Fruit fly (Drosophila melanogaster) whole organism, prepupa: Measurements from ENCODE around the gene Ctns.

Experiments used
- Blimp-1 ChIP-seq: fragments of 200-800 bp; sonication (Bioruptor generic); optimal IDR thresholded peaks from 3 replicates; lab custom pipeline; 2017; ENCODE audit warnings: missing biosample characterization, missing genetic modification characterization, mild to moderate bottlenecking, moderate library complexity, missing genetic modification reagents
- CG10669 ChIP-seq: fragments of 200-800 bp; sonication (Bioruptor generic); optimal IDR thresholded peaks from 3 replicates; lab custom pipeline; 2018; ENCODE audit warnings: missing biosample characterization, mild to moderate bottlenecking, missing genetic modification characterization, moderate library complexity
- CG11762 ChIP-seq: fragments of 200-800 bp; sonication (Bioruptor generic); optimal IDR thresholded peaks from 3 replicates; lab custom pipeline; 2016; ENCODE audit warnings: missing biosample characterization, missing genetic modification characterization; ENCODE audit not compliant: insufficient read depth
- CG11902 ChIP-seq: fragments of 200-800 bp; sonication (Bioruptor generic); optimal IDR thresholded peaks from 3 replicates; lab custom pipeline; 2016; ENCODE audit warnings: missing biosample characterization, missing genetic modification characterization
- CG15336 ChIP-seq: fragments of 200-800 bp; sonication (Bioruptor generic); IDR thresholded peaks from 2 replicates; pipeline ENCODE4 v1.3.6; 2022; ENCODE audit warnings: missing biosample characterization, missing genetic modification characterization
- CG1621 ChIP-seq: fragments of 200-800 bp; sonication (Bioruptor generic); optimal IDR thresholded peaks from 3 replicates; lab custom pipeline; 2018; ENCODE audit warnings: missing biosample characterization, mild to moderate bottlenecking, missing genetic modification characterization
- CG16779 ChIP-seq: fragments of 200-800 bp; sonication (Bioruptor generic); optimal IDR thresholded peaks from 3 replicates; lab custom pipeline; 2017; ENCODE audit warnings: missing biosample characterization, mild to moderate bottlenecking, missing genetic modification characterization
- CG31627 ChIP-seq: fragments of 200-800 bp; sonication (Bioruptor generic); optimal IDR thresholded peaks from 3 replicates; lab custom pipeline; 2016; ENCODE audit warnings: missing biosample characterization, missing genetic modification characterization
- CG32006 ChIP-seq: fragments of 200-800 bp; sonication (Bioruptor generic); optimal IDR thresholded peaks from 3 replicates; lab custom pipeline; 2017; ENCODE audit warnings: missing biosample characterization, mild to moderate bottlenecking, missing genetic modification characterization
- CG3919 ChIP-seq: fragments of 200-800 bp; sonication (Bioruptor generic); optimal IDR thresholded peaks from 3 replicates; lab custom pipeline; 2016; ENCODE audit warnings: missing biosample characterization, missing genetic modification characterization
- CG4318 ChIP-seq: fragments of 200-800 bp; sonication (Bioruptor generic); optimal IDR thresholded peaks from 3 replicates; lab custom pipeline; 2017; ENCODE audit warnings: missing biosample characterization, mild to moderate bottlenecking, missing genetic modification characterization
- CG6163 ChIP-seq: fragments of 200-800 bp; sonication (Bioruptor generic); IDR thresholded peaks from 3 replicates; pipeline ENCODE4 v1.3.6; 2022; ENCODE audit warnings: missing biosample characterization, missing genetic modification characterization
- CG6276 ChIP-seq: fragments of 200-800 bp; sonication (Bioruptor generic); optimal IDR thresholded peaks from 2 replicates; lab custom pipeline; 2017; ENCODE audit warnings: missing biosample characterization, mild to moderate bottlenecking, missing genetic modification characterization
- CG6792 ChIP-seq: fragments of 200-800 bp; sonication (Bioruptor generic); optimal IDR thresholded peaks from 3 replicates; lab custom pipeline; 2016; ENCODE audit warnings: missing biosample characterization, missing genetic modification characterization
- CG6854 ChIP-seq: fragments of 200-800 bp; sonication (Bioruptor generic); optimal IDR thresholded peaks from 2 replicates; lab custom pipeline; 2017; ENCODE audit warnings: missing biosample characterization, mild to moderate bottlenecking, missing genetic modification characterization
- CG7368 ChIP-seq: fragments of 200-800 bp; sonication (Bioruptor generic); optimal IDR thresholded peaks from 3 replicates; lab custom pipeline; 2016; ENCODE audit warnings: missing biosample characterization, missing genetic modification characterization
- CG8119 ChIP-seq: fragments of 200-800 bp; sonication (Bioruptor generic); IDR thresholded peaks from 3 replicates; pipeline ENCODE4 v1.3.6; 2022; ENCODE audit warnings: missing biosample characterization, missing genetic modification characterization
- CG8632 ChIP-seq: fragments of 200-800 bp; sonication (Bioruptor generic); optimal IDR thresholded peaks from 3 replicates; lab custom pipeline; 2016; ENCODE audit warnings: missing biosample characterization, missing genetic modification characterization
- Eip78C ChIP-seq: fragments of 200-800 bp; sonication (Bioruptor generic); peaks from one replicate; lab custom pipeline; 2016; ENCODE audit warnings: missing biosample characterization, missing genetic modification characterization
- Eip93F ChIP-seq: fragments of 200-800 bp; sonication (Bioruptor generic); optimal IDR thresholded peaks from 2 replicates; lab custom pipeline; 2016; ENCODE audit warnings: missing biosample characterization, mild to moderate bottlenecking, missing genetic modification characterization
- Ets21C ChIP-seq: fragments of 200-800 bp; sonication (Bioruptor generic); optimal IDR thresholded peaks from 3 replicates; lab custom pipeline; 2016; ENCODE audit warnings: missing biosample characterization, missing genetic modification characterization
- Ets96B ChIP-seq: fragments of 200-800 bp; optimal IDR thresholded peaks from 2 replicates; lab custom pipeline; 2019; ENCODE audit warnings: missing biosample characterization, mild to moderate bottlenecking, missing genetic modification characterization, moderate library complexity
- Hr38 ChIP-seq: sonication (Bioruptor generic); optimal IDR thresholded peaks from 2 replicates; lab custom pipeline; 2016; ENCODE audit warnings: missing biosample characterization, missing genetic modification characterization
- Hr39 ChIP-seq: fragments of 200-800 bp; sonication (Bioruptor generic); optimal IDR thresholded peaks from 2 replicates; lab custom pipeline; 2016; ENCODE audit warnings: missing biosample characterization, missing genetic modification characterization
- Hr4 ChIP-seq: fragments of 200-800 bp; sonication (Bioruptor generic); optimal IDR thresholded peaks from 3 replicates; lab custom pipeline; 2016; ENCODE audit warnings: missing biosample characterization, missing genetic modification characterization
- Lpt ChIP-seq: fragments of 200-800 bp; sonication (Bioruptor generic); optimal IDR thresholded peaks from 3 replicates; lab custom pipeline; 2016; ENCODE audit warnings: missing biosample characterization, missing genetic modification characterization
- Met ChIP-seq: fragments of 200-800 bp; sonication (Bioruptor generic); optimal IDR thresholded peaks from 3 replicates; lab custom pipeline; 2016; ENCODE audit warnings: missing biosample characterization, missing genetic modification characterization
- Smox ChIP-seq: fragments of 200-800 bp; sonication (Bioruptor generic); optimal IDR thresholded peaks from 3 replicates; lab custom pipeline; 2016; ENCODE audit warnings: missing biosample characterization, missing genetic modification characterization
- Sox102F ChIP-seq: fragments of 200-800 bp; sonication (Bioruptor generic); optimal IDR thresholded peaks from 2 replicates; lab custom pipeline; 2016; ENCODE audit warnings: missing biosample characterization, mild to moderate bottlenecking, missing genetic modification characterization
- Sox14 ChIP-seq: fragments of 200-800 bp; sonication (Bioruptor generic); optimal IDR thresholded peaks from 3 replicates; lab custom pipeline; 2016; ENCODE audit warnings: missing biosample characterization, missing genetic modification characterization
- achi ChIP-seq: fragments of 200-800 bp; sonication (Bioruptor generic); optimal IDR thresholded peaks from 3 replicates; lab custom pipeline; 2016; ENCODE audit warnings: missing biosample characterization, missing genetic modification characterization
- acj6 ChIP-seq: fragments of 200-800 bp; sonication (Bioruptor generic); optimal IDR thresholded peaks from 3 replicates; lab custom pipeline; 2016; ENCODE audit warnings: missing biosample characterization, missing genetic modification characterization
- dsx ChIP-seq: fragments of 200-800 bp; optimal IDR thresholded peaks from 3 replicates; lab custom pipeline; 2019; ENCODE audit warnings: missing biosample characterization, mild to moderate bottlenecking, missing genetic modification characterization, moderate library complexity; ENCODE audit not compliant: poor library complexity, severe bottlenecking
- eg ChIP-seq: fragments of 200-800 bp; sonication (Bioruptor generic); IDR thresholded peaks from 3 replicates; pipeline ENCODE4 v1.3.6; 2022; ENCODE audit warnings: missing biosample characterization, missing genetic modification characterization
- esn ChIP-seq: fragments of 200-800 bp; sonication (Bioruptor generic); optimal IDR thresholded peaks from 2 replicates; lab custom pipeline; 2016; ENCODE audit warnings: missing biosample characterization, mild to moderate bottlenecking, missing genetic modification characterization, moderate library complexity
- fd59A ChIP-seq: fragments of 200-800 bp; sonication (Bioruptor generic); optimal IDR thresholded peaks from 2 replicates; lab custom pipeline; 2017; ENCODE audit warnings: missing biosample characterization, mild to moderate bottlenecking, missing genetic modification characterization, missing genetic modification reagents
- fkh ChIP-seq: fragments of 200-800 bp; sonication (Bioruptor generic); optimal IDR thresholded peaks from 3 replicates; lab custom pipeline; 2017; ENCODE audit warnings: missing biosample characterization, mild to moderate bottlenecking, missing genetic modification characterization, moderate library complexity
- net ChIP-seq: fragments of 200-800 bp; sonication (Bioruptor generic); optimal IDR thresholded peaks from 3 replicates; lab custom pipeline; 2016; ENCODE audit warnings: missing biosample characterization, missing genetic modification characterization
- topi ChIP-seq: fragments of 200-800 bp; sonication (Bioruptor generic); optimal IDR thresholded peaks from 3 replicates; lab custom pipeline; 2016; ENCODE audit warnings: missing biosample characterization, missing genetic modification characterization

Ctns gene

DNA sequence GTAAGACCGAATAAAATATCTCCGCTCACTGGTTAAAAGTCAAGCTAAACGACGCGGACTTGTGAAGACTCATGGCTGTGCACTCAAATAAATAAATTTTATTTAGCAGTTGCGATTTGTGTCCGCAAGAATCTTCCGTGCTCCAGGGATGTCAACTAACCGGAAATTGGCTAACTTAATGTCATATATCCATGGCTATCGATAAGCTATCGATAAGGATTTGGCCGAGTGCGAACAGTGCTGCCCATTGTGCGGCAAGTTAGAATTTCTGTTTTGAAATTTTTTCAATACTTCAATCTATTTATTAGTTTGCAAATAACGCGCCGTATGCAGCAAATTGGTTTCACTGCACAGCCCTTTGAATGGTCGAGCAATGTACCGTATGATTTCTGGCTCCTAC, 4.8 kb downstream of the Ctns start, which contains the start of gene p53 (continued):
- TF ChIP-seq Hr39 (peak; percentile 63), Ets96B (tag; lab: Kevin White, UChicago) (no peak), Hr4 (no peak), Sox14 (peak; percentile 33), CG10669 (no peak), topi (peak; percentile 63), Blimp-1 (GFP tag; lab: Kevin White, UChicago) (peak; percentile 18), CG6792 (peak; percentile 45), CG6276 (GFP tag; lab: Kevin White, UChicago) (no peak), dsx (GFP tag; lab: Kevin White, UChicago) (no peak), CG15336 (GFP tag; lab: Robert Waterston, UW) (no peak), eg (peak; percentile 49; the same call in 1 of the 3 replicates), Eip78C (GFP tag; lab: Kevin White, UChicago) (no peak), CG3919 (GFP tag; lab: Kevin White, UChicago) (peak; percentile 69), CG8119 (GFP tag; lab: Robert Waterston, UW) (no peak), fd59A (peak; percentile 20), CG11902 (no peak), Met (peak; percentile 66), CG7368 (GFP tag; lab: Kevin White, UChicago) (peak; percentile 27), Hr38 (GFP tag; lab: Kevin White, UChicago) (no peak), CG6854 (peak; percentile 67), fkh (peak; percentile 42), CG1621 (tag; lab: Kevin White, UChicago) (peak; percentile 50), CG4318 (no peak), CG8632 (GFP tag; lab: Kevin White, UChicago) (peak; percentile 3), CG31627 (peak; percentile 45), Eip93F (GFP tag; lab: Kevin White, UChicago) (no peak), Smox (GFP tag; lab: Kevin White, UChicago) (no peak), CG11762 (GFP tag; lab: Kevin White, UChicago) (peak; percentile 16), CG6163 (GFP tag; lab: Robert Waterston, UW) (peak; percentile 64), CG16779 (no peak)

dm6 chr3R:23053135-23053730, 5.5 kb downstream of the Ctns start:
- TF ChIP-seq Ets21C (GFP tag; lab: Kevin White, UChicago) = no peak
- TF ChIP-seq acj6 (GFP tag; lab: Kevin White, UChicago) = no peak
- TF ChIP-seq Lpt = no peak
- TF ChIP-seq CG6163 (GFP tag; lab: Robert Waterston, UW) = no peak
- TF ChIP-seq CG3919 (GFP tag; lab: Kevin White, UChicago) = no peak
- no peak for TF ChIP-seq CG32006
- no peak for TF ChIP-seq Sox102F (GFP tag; lab: Kevin White, UChicago)
- TF ChIP-seq CG8119 (GFP tag; lab: Robert Waterston, UW) = no peak
- TF ChIP-seq esn (GFP tag; lab: Kevin White, UChicago) = no peak
- TF ChIP-seq net (GFP tag; lab: Kevin White, UChicago) = no peak
- TF ChIP-seq Eip78C (GFP tag; lab: Kevin White, UChicago) = no peak
- no peak for TF ChIP-seq Blimp-1 (GFP tag; lab: Kevin White, UChicago)

DNA sequence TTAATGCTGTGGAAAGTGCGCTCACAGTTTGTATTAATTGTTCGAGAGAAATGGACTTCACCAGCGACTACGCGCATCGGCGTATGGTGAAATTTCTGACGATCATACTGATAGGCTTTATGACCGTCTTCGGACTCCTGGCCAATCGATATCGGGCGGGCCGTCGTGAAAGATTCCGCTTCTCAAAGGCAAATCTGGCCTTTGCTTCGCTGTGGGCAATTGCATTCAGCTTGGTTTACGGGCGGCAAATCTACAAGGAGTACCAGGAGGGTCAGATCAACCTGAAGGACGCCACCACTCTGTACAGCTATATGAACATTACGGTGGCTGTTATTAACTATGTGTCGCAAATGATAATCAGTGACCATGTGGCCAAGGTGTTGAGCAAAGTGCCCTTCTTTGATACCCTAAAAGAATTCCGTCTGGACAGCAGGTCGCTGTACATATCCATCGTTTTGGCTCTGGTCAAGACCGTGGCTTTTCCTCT, 7.1 kb downstream of the Ctns start, which contains the start of gene Gr94a:
Gene Gr94a, plus strand, starts transcription at position 51 of the 487 bp plus-strand sequence.
- no peak for TF ChIP-seq esn (GFP tag; lab: Kevin White, UChicago)
- no peak for TF ChIP-seq CG3919 (GFP tag; lab: Kevin White, UChicago)
- no peak for TF ChIP-seq CG7368 (GFP tag; lab: Kevin White, UChicago)
- TF ChIP-seq achi (GFP tag; lab: Kevin White, UChicago) = no peak
- TF ChIP-seq CG15336 (GFP tag; lab: Robert Waterston, UW) = no peak
